Fruit fly (Drosophila melanogaster): ENCODE measurements around the gene CrzR.

Gene CrzR

dm6 chr3L:12351440-12351839 is at the start of gene CrzR:
CrzR (minus strand) TSS chr3L:12351544.
- TF ChIP-seq Eip78C (GFP tag) (no peak), CG32006 (GFP tag; optimal IDR thresholded peaks at IDR 0.05) (no peak), CG8632 (GFP tag; optimal IDR thresholded peaks at IDR 0.05) (no peak), Met (GFP tag; optimal IDR thresholded peaks at IDR 0.05) (no peak), CG6792 (GFP tag; optimal IDR thresholded peaks at IDR 0.05) (no peak), Smox (GFP tag; optimal IDR thresholded peaks at IDR 0.05) (no peak), CG4318 (GFP tag; optimal IDR thresholded peaks at IDR 0.05) (no peak), CG8119 (GFP tag; IDR thresholded peaks at IDR 0.05) (no peak), CG6276 (GFP tag; optimal IDR thresholded peaks at IDR 0.05) (no peak), cyc (GFP tag; optimal IDR thresholded peaks at IDR 0.05) (no peak), CG10669 (GFP tag; optimal IDR thresholded peaks at IDR 0.05) (no peak), salr (GFP tag; optimal IDR thresholded peaks at IDR 0.05) (no peak), pdm3 (GFP tag; optimal IDR thresholded peaks at IDR 0.05) (no peak), CG1621 (tag; optimal IDR thresholded peaks at IDR 0.05) (no peak), Lpt (GFP tag; optimal IDR thresholded peaks at IDR 0.05) (no peak)

DNA sequence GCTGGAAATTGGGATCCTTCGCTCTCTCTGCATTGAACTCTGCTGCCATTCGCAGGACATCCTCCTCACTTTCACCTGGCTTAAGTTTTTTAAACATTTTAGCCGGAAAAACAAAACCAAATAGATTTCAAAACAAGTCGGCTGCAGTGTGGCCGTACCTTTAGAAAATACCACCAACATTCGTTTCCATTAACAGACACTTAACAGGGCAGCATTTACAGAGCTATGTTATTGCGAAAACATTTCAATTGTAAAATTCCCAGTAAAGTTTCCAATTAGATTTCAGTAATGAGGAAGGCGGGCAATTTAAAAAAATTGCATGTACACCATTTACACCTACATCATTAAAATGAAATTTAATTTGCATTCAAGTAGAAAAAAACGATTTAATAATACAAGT is 47.8 kb upstream of the CrzR start, which contains the start of gene CG32104:
CG32104 (minus strand) TSS at position 152 of the 400 bp plus-strand sequence.
- TF ChIP-seq Sox102F (GFP tag; optimal IDR thresholded peaks at IDR 0.05) (no peak), CG11762 (GFP tag; optimal IDR thresholded peaks at IDR 0.05; ENCODE audit: insufficient read depth) (no peak), CG8119 (GFP tag; IDR thresholded peaks at IDR 0.05) (no peak), OdsH (GFP tag; optimal IDR thresholded peaks at IDR 0.05) (no peak), Blimp-1 (GFP tag; optimal IDR thresholded peaks at IDR 0.05) (no peak), CG8319 (GFP tag; optimal IDR thresholded peaks at IDR 0.05) (no peak), CG10669 (GFP tag; optimal IDR thresholded peaks at IDR 0.05) (no peak), CG34406 (GFP tag; optimal IDR thresholded peaks at IDR 0.05) (no peak), CG15336 (GFP tag; IDR thresholded peaks at IDR 0.05) (no peak), achi (GFP tag; optimal IDR thresholded peaks at IDR 0.05) (no peak), CG8632 (GFP tag; optimal IDR thresholded peaks at IDR 0.05) (no peak), fd85E (GFP tag; optimal IDR thresholded peaks at IDR 0.05) (no peak), net (GFP tag; optimal IDR thresholded peaks at IDR 0.05) (no peak), CG32006 (GFP tag; optimal IDR thresholded peaks at IDR 0.05) (no peak), Hr39 (GFP tag; optimal IDR thresholded peaks at IDR 0.05) (no peak), pdm3 (GFP tag; optimal IDR thresholded peaks at IDR 0.05) (no peak)

- TF ChIP-seq CG6163 (GFP tag; IDR thresholded peaks at IDR 0.05) (no peak), CG9139 (GFP tag; optimal IDR thresholded peaks at IDR 0.05) (no peak), CG11294 (GFP tag; IDR thresholded peaks at IDR 0.05) (no peak), eg (GFP tag; IDR thresholded peaks at IDR 0.05) (no peak), CG11762 (GFP tag; optimal IDR thresholded peaks at IDR 0.05; ENCODE audit: insufficient read depth) (no peak), CG3032 (tag; optimal IDR thresholded peaks at IDR 0.05) (no peak), achi (GFP tag; optimal IDR thresholded peaks at IDR 0.05) (no peak), fd85E (GFP tag; optimal IDR thresholded peaks at IDR 0.05) (no peak), CG6792 (GFP tag; optimal IDR thresholded peaks at IDR 0.05) (no peak), topi (GFP tag; optimal IDR thresholded peaks at IDR 0.05) (no peak), CG34406 (GFP tag; optimal IDR thresholded peaks at IDR 0.05) (no peak), salr (GFP tag; optimal IDR thresholded peaks at IDR 0.05) (no peak)
These were observed 44.5 kb upstream of the CrzR start, which contains the start of gene Obp69a for dm6 chr3L:12395871-12396270. Obp69a (plus strand) TSS chr3L:12396171.

dm6 chr3L:12392758-12393157 is 41.4 kb upstream of the CrzR start:
- TF ChIP-seq CG32006 (GFP tag; optimal IDR thresholded peaks at IDR 0.05): no peak
- peak; percentile 37 for TF ChIP-seq fkh (GFP tag; optimal IDR thresholded peaks at IDR 0.05)

dm6 chr3L:12392068-12392467 is 40.7 kb upstream of the CrzR start:
- TF ChIP-seq fkh (GFP tag; optimal IDR thresholded peaks at IDR 0.05): peak; percentile 58
- TF ChIP-seq dac (GFP tag; optimal IDR thresholded peaks at IDR 0.05): no peak
- TF ChIP-seq net (GFP tag; optimal IDR thresholded peaks at IDR 0.05): no peak
- peak; percentile 33 for TF ChIP-seq Eip78C (GFP tag)
- no peak for TF ChIP-seq CG32006 (GFP tag; optimal IDR thresholded peaks at IDR 0.05)
- no peak for TF ChIP-seq eg (GFP tag; IDR thresholded peaks at IDR 0.05)
